Worm (Caenorhabditis elegans): ENCODE results near the gene B0457.6.

Gene B0457.6

ce11 chrII:8959081-8959480, 36.9 kb downstream of the B0457.6 start:
- TF ChIP-seq scrt-1 (GFP tag; IDR thresholded peaks at IDR 0.05) (no peak), pes-1 (GFP tag; IDR thresholded peaks at IDR 0.05) (no peak), tbx-11 (GFP tag; IDR thresholded peaks at IDR 0.05) (no peak), flt-1 (GFP tag; IDR thresholded peaks at IDR 0.05) (no peak), ama-1 (optimal IDR thresholded peaks at IDR 0.05) (no peak), hnd-1 (tag; optimal IDR thresholded peaks at IDR 0.05) (no peak), ceh-36 (tag; optimal IDR thresholded peaks at IDR 0.05) (no peak), ceh-13 (GFP tag; optimal IDR thresholded peaks at IDR 0.05) (no peak), sea-1 (GFP tag; conservative IDR thresholded peaks at IDR 0.05) (no peak)

- TF ChIP-seq hnd-1 (tag; optimal IDR thresholded peaks at IDR 0.05) (no peak), F13C5.2 (tag; optimal IDR thresholded peaks at IDR 0.05) (no peak), tbx-37 (GFP tag; conservative IDR thresholded peaks at IDR 0.05) (no peak), pes-1 (GFP tag; IDR thresholded peaks at IDR 0.05) (no peak), hmg-4 (GFP tag; optimal IDR thresholded peaks at IDR 0.05) (no peak), hmbx-1 (tag; optimal IDR thresholded peaks at IDR 0.05) (no peak), B0310.2 (tag; optimal IDR thresholded peaks at IDR 0.05) (no peak), tbx-11 (GFP tag; IDR thresholded peaks at IDR 0.05) (no peak), ceh-13 (GFP tag; optimal IDR thresholded peaks at IDR 0.05) (no peak), flt-1 (GFP tag; IDR thresholded peaks at IDR 0.05) (no peak)
These were observed 38.2 kb downstream of the B0457.6 start, which contains the start of gene cal-2 for ce11 chrII:8960414-8960813. Gene cal-2 (plus strand): TSS chrII:8960714.

DNA sequence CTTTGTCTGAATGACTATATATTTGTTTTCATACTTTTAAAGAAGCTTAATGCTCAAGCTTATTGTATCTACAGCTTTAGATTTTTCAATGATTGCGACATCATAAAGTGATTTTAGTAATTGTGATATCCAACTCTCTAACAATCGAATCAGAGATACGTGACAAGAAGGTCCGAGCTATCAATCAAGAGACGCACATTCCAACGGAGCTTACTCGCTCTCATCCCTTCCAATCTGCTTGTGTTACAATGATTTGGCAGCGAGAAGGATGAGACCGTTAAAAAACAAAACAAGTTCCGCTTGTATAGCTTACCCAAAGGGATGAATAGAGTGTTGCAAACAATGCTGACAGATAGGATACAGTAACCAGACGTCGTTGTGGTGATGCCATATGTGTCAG, 39.2 kb downstream of the B0457.6 start:
- TF ChIP-seq ets-7 (tag; optimal IDR thresholded peaks at IDR 0.05) (no peak), flt-1 (GFP tag; IDR thresholded peaks at IDR 0.05) (no peak), aly-1 (tag; optimal IDR thresholded peaks at IDR 0.05) (no peak), F13C5.2 (tag; optimal IDR thresholded peaks at IDR 0.05) (no peak), B0310.2 (tag; optimal IDR thresholded peaks at IDR 0.05) (no peak), pes-1 (GFP tag; IDR thresholded peaks at IDR 0.05) (no peak)

- TF ChIP-seq ama-1 (optimal IDR thresholded peaks at IDR 0.05) (no peak), aly-1 (tag; optimal IDR thresholded peaks at IDR 0.05) (no peak), hmbx-1 (tag; optimal IDR thresholded peaks at IDR 0.05) (no peak), tbx-11 (GFP tag; IDR thresholded peaks at IDR 0.05) (no peak), pes-1 (GFP tag; IDR thresholded peaks at IDR 0.05) (no peak), B0310.2 (tag; optimal IDR thresholded peaks at IDR 0.05) (no peak), tbx-37 (GFP tag; conservative IDR thresholded peaks at IDR 0.05) (no peak), scrt-1 (GFP tag; IDR thresholded peaks at IDR 0.05) (no peak), hmg-4 (GFP tag; optimal IDR thresholded peaks at IDR 0.05) (no peak), sea-1 (GFP tag; conservative IDR thresholded peaks at IDR 0.05) (no peak), F13C5.2 (tag; optimal IDR thresholded peaks at IDR 0.05) (no peak), ceh-13 (GFP tag; optimal IDR thresholded peaks at IDR 0.05) (no peak), ceh-36 (tag; optimal IDR thresholded peaks at IDR 0.05) (no peak), tra-4 (tag; optimal IDR thresholded peaks at IDR 0.05) (no peak)
These were observed 40.0 kb downstream of the B0457.6 start for ce11 chrII:8962206-8962605.

DNA sequence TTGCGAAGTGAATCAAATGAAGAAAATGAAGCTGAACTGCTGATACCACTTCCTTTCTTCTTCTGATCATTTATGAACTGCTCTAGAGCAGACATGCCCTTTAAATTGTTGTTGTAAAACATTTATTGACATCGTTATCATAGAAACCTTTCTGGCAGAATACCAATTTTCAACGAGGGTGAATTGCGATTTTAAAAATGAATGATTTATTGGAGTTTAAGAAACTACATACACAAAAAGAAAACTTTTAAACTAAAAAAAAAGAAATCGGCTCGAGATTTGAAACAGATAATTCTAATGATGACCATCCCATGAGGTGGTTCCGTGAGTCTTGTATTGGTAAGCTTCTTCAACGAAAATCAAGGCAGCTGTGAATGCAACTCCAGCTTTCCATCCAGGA, 41.8 kb downstream of the B0457.6 start, which contains the start of gene sftd-3:
sftd-3 (minus strand) TSS at position 101 of the 400 bp plus-strand sequence.
- TF ChIP-seq ceh-36 (tag; optimal IDR thresholded peaks at IDR 0.05) (no peak), F13C5.2 (tag; optimal IDR thresholded peaks at IDR 0.05) (no peak), flt-1 (GFP tag; IDR thresholded peaks at IDR 0.05) (no peak)

DNA sequence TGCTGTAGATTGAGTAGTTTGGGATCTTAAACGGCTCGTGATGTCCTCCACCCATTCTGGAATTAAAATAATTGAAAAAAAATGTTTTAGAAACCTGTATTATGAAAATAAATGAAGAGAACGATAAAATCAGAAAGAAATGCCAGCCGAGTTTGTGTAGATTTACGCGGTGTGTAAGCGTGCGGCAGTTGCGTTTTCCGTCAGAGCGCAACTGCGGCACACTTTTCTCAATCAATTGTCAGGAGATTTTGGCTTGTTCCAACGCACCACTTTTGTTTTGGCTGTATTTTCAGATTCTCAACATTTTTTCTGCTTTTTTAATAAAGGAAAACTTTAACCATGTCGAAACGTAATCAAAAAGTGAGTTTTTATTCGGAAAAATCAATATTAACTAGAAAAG, 42.6 kb downstream of the B0457.6 start, which contains the start of the genes ndub-3 and C18E9.2:
ndub-3 (minus strand) TSS at position 56 of the 400 bp plus-strand sequence.
C18E9.2 (plus strand) TSS at position 172 of the 400 bp plus-strand sequence.
- no peak for TF ChIP-seq hmbx-1 (tag; optimal IDR thresholded peaks at IDR 0.05)
- TF ChIP-seq ama-1 (optimal IDR thresholded peaks at IDR 0.05), result no peak
- no peak for TF ChIP-seq F13C5.2 (tag; optimal IDR thresholded peaks at IDR 0.05)
- TF ChIP-seq hnd-1 (tag; optimal IDR thresholded peaks at IDR 0.05), result no peak
- TF ChIP-seq pes-1 (GFP tag; IDR thresholded peaks at IDR 0.05), result no peak
- no peak for TF ChIP-seq sea-1 (GFP tag; conservative IDR thresholded peaks at IDR 0.05)
- no peak for TF ChIP-seq aly-1 (tag; optimal IDR thresholded peaks at IDR 0.05)
- no peak for TF ChIP-seq tbx-37 (GFP tag; conservative IDR thresholded peaks at IDR 0.05)
- TF ChIP-seq scrt-1 (GFP tag; IDR thresholded peaks at IDR 0.05), result no peak
- no peak for TF ChIP-seq flt-1 (GFP tag; IDR thresholded peaks at IDR 0.05)
- no peak for TF ChIP-seq ceh-13 (GFP tag; optimal IDR thresholded peaks at IDR 0.05)
- no peak for TF ChIP-seq B0310.2 (tag; optimal IDR thresholded peaks at IDR 0.05)
- TF ChIP-seq tra-4 (tag; optimal IDR thresholded peaks at IDR 0.05), result no peak
- TF ChIP-seq ceh-36 (tag; optimal IDR thresholded peaks at IDR 0.05), result no peak
- no peak for TF ChIP-seq tbx-11 (GFP tag; IDR thresholded peaks at IDR 0.05)
- no peak for TF ChIP-seq ets-7 (tag; optimal IDR thresholded peaks at IDR 0.05)
- no peak for TF ChIP-seq hmg-4 (GFP tag; optimal IDR thresholded peaks at IDR 0.05)

ce11 chrII:8969251-8970183, 47.3 kb downstream of the B0457.6 start, which contains the start of the genes szy-20 and C18E9.5:
Gene szy-20 (minus strand): TSS chrII:8969333.
Gene C18E9.5 (plus strand): TSS chrII:8969980.
- TF ChIP-seq scrt-1 (GFP tag; IDR thresholded peaks at IDR 0.05), result no peak
- TF ChIP-seq F13C5.2 (tag; optimal IDR thresholded peaks at IDR 0.05), result peak; percentile 82
- no peak for TF ChIP-seq ceh-36 (tag; optimal IDR thresholded peaks at IDR 0.05)
- TF ChIP-seq sea-1 (GFP tag; conservative IDR thresholded peaks at IDR 0.05), result no peak
- TF ChIP-seq B0310.2 (tag; optimal IDR thresholded peaks at IDR 0.05), result no peak
- no peak for TF ChIP-seq hnd-1 (tag; optimal IDR thresholded peaks at IDR 0.05)
- no peak for TF ChIP-seq flt-1 (GFP tag; IDR thresholded peaks at IDR 0.05)
- TF ChIP-seq ceh-13 (GFP tag; optimal IDR thresholded peaks at IDR 0.05), result no peak
- TF ChIP-seq tbx-11 (GFP tag; IDR thresholded peaks at IDR 0.05), result no peak
- TF ChIP-seq tra-4 (tag; optimal IDR thresholded peaks at IDR 0.05), result no peak
- 0 out of 2 replicates have a peak, but pooled peaks have one; percentile 22 for TF ChIP-seq tbx-37 (GFP tag; conservative IDR thresholded peaks at IDR 0.05)
- no peak; the same call in 1 of the 2 replicates for TF ChIP-seq pes-1 (GFP tag; IDR thresholded peaks at IDR 0.05)
- TF ChIP-seq hmbx-1 (tag; optimal IDR thresholded peaks at IDR 0.05), result no peak
- peak; percentile 67 for TF ChIP-seq hmg-4 (GFP tag; optimal IDR thresholded peaks at IDR 0.05)
- TF ChIP-seq aly-1 (tag; optimal IDR thresholded peaks at IDR 0.05), result no peak
- no peak for TF ChIP-seq ets-7 (tag; optimal IDR thresholded peaks at IDR 0.05)
- no peak for TF ChIP-seq ama-1 (optimal IDR thresholded peaks at IDR 0.05)
